Fruit fly (Drosophila melanogaster): ENCODE results near the gene tna.

DNA sequence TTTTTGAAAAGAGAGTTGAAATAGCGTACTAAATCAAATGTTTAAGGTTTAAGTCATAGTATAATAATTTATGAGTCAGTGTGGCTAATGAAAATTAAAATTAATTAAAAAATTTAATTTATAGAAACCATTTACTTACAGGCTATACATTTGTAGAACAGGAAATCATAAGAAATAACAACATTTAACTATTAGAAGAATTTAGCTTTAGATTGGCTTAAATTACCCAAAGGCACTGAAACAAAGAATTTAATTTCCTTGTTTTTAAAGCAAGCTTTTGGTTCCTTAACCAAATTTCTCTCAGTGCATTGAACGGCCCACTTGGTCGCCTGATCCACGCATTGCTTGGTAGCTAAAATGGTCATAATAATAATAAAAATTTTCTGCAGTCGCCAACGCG, 68.1 kb downstream of the tna start:
- no peak for TF ChIP-seq psq (optimal IDR thresholded peaks at IDR 0.05)
- TF ChIP-seq Sin3A (optimal IDR thresholded peaks at IDR 0.05) = no peak
- TF ChIP-seq insv (optimal IDR thresholded peaks at IDR 0.05) = no peak
- TF ChIP-seq Myc (optimal IDR thresholded peaks at IDR 0.05) = no peak
- TF ChIP-seq h (optimal IDR thresholded peaks at IDR 0.05) = no peak
